Fruit fly (Drosophila melanogaster) ovary, adult (tissue): Measurements from ENCODE around the gene inaF-B.

Experiments
- CG17801 ChIP-seq: fragments of 200-800 bp; optimal IDR thresholded peaks from 2 replicates; lab custom pipeline; 2019; ENCODE audit warnings: missing biosample characterization, mild to moderate bottlenecking, missing genetic modification characterization, moderate library complexity; ENCODE audit not compliant: partially characterized antibody

Gene inaF-B

dm6 chrX:11715937-11716730 lies 16.4 kb downstream of the inaF-B start:
- peak; percentile 96 for TF ChIP-seq CG17801 (GFP tag; lab: Kevin White, UChicago)

dm6 chrX:11715263-11715659 lies 17.3 kb downstream of the inaF-B start, which contains the start of gene Amun:
TSS of gene Amun (minus strand) at chrX:11715565.
- TF ChIP-seq CG17801 (GFP tag; lab: Kevin White, UChicago) = no peak

DNA sequence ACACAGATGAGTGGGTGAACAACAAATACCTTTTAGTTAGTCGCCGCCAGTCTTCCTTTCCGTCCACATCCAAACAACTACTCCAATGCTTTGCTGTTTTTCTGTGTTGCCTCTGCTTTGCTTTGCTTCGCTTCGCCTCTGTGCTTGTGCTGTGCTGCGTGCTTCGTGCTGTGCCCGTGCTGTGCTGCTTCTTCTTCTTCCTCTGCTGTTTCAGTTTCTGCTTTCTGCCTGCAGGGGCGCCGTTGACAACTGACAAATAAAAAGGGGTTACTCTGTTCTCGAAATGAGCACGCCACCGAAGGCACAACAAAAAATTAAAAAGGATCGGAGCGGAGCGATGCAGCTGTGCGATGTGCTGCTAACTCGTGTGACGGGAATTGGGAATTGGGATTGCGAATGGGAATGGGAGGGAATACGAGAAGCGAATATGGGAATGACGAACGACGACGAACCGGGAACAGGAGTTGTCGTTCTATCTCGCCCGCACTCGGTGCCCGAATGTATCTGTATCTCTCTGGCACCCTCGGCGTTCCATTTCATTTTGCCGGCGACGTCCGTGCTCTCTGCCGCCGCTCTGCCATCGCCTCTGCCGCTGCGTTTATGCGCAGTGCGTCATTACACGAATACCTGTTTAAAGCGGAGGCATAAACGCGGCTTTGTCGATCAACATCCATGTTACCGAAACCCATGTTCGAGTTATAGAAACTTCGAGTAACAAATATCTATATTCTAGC lies 17.9 kb downstream of the inaF-B start:
- TF ChIP-seq CG17801 (GFP tag; lab: Kevin White, UChicago) = peak; percentile 64

DNA sequence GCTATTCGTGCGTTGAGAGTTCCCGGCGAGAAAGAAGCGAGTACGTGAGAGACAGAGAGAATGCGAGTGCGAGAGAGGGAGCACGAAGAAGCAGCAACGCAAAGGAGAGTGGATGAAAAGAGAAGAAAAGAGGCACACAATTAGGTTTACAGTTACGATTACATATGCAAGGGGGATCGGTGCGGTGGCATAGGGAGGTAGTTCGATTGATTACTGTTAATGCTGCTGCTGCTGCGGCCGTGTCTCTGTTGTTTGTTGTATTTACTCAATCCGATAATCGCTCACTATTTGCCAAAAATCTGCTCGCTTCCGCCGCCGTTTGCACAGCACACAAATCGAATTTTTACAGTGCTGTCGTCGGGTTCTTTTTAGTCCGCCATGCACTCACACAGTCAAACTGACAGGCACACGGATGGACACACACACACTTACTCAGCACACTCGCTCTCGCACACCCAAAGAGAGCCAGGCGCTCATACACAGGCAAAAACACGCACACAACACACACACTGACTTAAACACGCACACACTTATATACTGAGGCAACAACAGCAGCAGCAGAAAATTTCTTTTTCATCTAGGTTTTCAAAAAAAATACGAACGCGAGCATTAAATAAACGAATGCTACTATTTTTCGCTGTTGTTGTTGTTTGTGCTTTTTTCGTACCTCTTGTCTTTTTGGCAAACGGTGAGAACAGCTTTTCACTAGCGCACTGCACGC lies 18.6 kb downstream of the inaF-B start:
- peak; percentile 41 for TF ChIP-seq CG17801 (GFP tag; lab: Kevin White, UChicago)

DNA sequence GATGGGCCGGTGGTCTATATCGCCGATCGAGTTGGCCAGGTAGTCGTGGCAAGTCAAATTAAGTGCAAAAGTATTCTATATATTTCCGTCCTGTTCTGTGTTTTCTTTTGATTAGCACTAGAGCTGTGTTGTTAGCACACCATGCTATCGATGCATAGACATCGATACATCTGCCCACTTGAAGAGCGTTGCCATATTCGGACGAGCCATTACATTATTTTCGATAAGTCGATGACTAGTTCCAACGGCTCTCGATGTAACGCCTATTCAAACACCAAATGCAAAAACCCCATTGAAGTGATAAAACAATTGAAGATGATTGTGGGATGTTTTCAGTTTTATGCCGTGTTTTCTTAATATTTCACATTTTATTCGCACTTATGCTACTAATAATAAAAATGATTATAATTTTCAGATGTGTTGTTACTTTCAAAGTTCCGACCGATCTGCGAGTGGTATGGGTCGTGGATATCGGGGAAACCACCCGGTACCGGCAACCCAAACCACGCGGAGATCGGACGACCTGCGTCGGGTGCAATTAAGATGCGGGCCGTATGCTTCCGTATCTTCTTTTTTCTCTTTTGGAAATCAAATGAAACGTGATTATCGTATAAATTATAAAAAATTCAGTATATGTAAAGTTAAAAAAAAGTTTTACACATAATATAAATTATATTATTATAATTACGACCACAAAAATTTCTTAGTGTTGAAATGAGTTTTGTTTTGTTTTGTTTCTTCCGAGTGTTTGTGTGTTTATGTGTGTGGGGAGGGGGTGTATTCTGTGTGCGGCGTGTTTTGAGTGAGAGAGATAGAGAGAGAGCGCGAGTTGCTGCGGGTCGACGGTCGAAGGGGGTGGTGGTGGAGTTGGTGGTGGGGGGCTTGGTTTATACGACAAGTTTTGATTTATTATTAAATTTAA lies 22.5 kb downstream of the inaF-B start, which contains the start of gene FucT6:
Gene FucT6, minus strand, starts transcription at position 153 of the 922 bp plus-strand sequence.
- peak; percentile 31 for TF ChIP-seq CG17801 (GFP tag; lab: Kevin White, UChicago)

DNA sequence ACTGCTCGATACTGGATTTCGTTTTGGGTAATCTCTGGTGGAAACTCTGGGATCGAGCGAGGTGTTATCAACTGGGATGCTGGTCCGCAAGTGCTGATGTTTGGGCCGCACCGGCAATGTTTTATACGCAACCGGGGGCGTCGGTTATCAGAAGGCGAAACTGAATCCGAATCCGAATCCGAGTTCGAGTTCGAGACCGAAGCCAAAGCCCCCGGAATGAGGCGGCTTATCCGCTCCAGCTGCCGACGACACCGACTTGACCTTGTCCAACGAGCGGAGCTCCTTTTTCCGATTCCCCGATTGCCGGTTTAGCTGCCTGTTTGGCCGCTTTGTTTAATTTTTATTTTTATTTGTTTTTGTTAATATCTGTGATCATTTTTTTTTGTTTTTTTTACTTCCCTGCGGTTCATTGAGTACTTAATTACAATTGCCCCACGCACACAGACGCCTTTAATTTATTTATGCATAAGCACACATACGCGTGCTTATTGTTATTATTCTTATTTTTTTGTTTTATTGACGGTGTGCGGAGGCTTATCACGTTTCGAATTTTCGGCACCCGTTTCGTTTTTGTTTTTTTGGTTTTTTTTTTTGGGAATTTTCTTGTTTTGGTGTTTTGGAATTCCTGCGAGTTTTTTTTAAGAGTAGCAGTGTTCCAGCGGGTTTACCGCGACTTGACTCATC lies 27.5 kb downstream of the inaF-B start, which contains the start of gene CG2444:
Gene CG2444, minus strand, starts transcription at position 372 of the 684 bp plus-strand sequence.
- no peak for TF ChIP-seq CG17801 (GFP tag; lab: Kevin White, UChicago)

dm6 chrX:11700765-11701164 lies 31.8 kb downstream of the inaF-B start:
- TF ChIP-seq CG17801 (GFP tag; lab: Kevin White, UChicago) = no peak

DNA sequence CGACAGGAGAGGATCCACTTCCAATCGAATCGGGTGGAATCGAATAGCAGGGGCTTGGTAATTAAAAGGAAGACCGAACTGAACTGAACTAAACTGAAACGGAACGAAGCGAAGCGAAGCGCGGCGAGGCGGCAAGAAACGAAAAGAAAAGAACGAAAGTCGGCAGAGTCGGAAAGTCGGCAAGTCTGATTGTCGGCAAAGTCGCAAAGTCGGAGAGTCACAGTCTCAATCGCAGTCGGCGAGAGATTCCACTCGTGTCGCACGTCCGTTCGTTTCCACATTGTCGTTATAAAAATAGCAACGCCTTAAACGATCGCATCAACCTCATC lies 36.7 kb downstream of the inaF-B start:
- TF ChIP-seq CG17801 (GFP tag; lab: Kevin White, UChicago) = peak; percentile 9

DNA sequence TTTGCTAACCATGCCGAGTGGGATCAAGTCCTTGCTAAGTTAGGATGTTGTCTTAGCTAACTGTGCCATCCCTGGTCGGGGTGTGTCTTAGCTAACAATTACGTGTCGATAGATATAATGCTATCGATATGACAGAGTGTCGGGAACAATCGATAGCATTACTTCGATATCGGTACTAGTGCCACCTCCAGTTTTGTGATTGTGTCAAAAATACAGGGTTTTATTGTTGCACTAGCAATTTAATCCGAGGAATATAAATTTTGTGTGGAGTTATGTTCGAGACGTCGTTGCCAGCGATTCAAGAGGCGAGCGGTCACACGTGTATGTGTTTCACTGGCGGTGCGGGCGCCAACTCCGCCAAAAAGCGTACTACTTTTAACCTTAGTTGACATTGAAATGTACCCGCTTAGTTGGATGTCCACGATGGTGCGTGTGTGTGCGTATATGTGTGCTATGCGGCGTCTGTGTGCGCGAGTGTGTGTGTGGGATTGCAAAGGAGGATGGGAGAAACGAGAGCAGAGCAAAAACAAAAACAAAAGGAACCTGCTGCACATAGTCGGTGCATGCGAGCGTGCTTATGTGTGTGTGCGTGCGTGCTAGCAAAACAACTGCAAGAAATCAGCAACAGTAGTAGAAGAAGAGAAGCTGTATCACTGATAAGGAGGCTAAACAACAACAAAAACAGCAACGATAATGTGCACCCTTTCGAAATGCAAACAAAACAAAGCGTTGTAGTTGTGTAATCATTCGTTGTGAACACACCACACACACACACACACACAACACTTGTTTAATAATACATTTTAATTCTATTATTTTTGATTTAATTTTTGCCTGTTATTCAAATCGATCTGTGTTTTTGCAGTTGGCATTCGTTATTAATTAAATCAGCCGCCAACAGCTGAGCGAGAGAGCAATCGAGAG lies 37.3 kb downstream of the inaF-B start, which contains the start of gene PhKgamma:
Gene PhKgamma, plus strand, starts transcription at position 179 of the 924 bp plus-strand sequence.
- no peak for TF ChIP-seq CG17801 (GFP tag; lab: Kevin White, UChicago)

- TF ChIP-seq CG17801 (GFP tag; lab: Kevin White, UChicago) = no peak
Measured at dm6 chrX:11689669-11690068, 42.9 kb downstream of the inaF-B start.

- TF ChIP-seq CG17801 (GFP tag; lab: Kevin White, UChicago) = no peak
Measured at dm6 chrX:11687666-11688492, 44.7 kb downstream of the inaF-B start.

DNA sequence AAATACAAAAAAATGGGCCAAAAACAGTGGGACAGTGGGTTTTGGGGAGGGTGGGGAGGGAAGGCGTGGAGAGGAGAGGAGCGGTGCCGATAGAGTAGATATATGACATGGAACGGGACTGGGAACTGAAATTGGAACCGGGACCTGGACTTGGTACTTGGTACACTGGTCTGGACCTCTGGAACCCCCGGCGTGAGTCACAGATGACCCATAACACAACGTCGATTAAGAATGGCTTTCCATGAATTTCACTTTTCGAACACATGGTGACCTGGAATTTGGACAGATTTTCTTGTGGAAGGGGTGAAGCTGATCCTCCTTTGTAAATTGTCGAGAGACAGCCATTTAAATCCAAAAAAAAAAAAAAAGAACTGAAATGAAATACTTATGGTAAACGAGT lies 45.9 kb downstream of the inaF-B start:
- TF ChIP-seq CG17801 (GFP tag; lab: Kevin White, UChicago) = no peak
